Fruit fly (Drosophila melanogaster) whole organism, embryonic: ENCODE data around the gene Ts.

ENCODE experiments used
- Ada2b ChIP-seq: fragments of 200-800 bp; sonication (Bioruptor generic); IDR thresholded peaks from 2 replicates; pipeline ENCODE4 v1.3.6; 2022; ENCODE audit warnings: missing biosample characterization, missing genetic modification characterization
- Atf6 ChIP-seq: fragments of 200-800 bp; sonication (Bioruptor generic); IDR thresholded peaks from 2 replicates; pipeline ENCODE4 v1.3.6; 2022; ENCODE audit warnings: missing biosample characterization, missing genetic modification characterization
- BtbVII ChIP-seq: fragments of 200-800 bp; sonication (Bioruptor generic); optimal IDR thresholded peaks from 3 replicates; lab custom pipeline; 2017; ENCODE audit warnings: missing biosample characterization, mild to moderate bottlenecking, missing genetic modification characterization
- CG10274 ChIP-seq: fragments of 200-800 bp; sonication (Bioruptor generic); optimal IDR thresholded peaks from 3 replicates; lab custom pipeline; 2017; ENCODE audit warnings: missing biosample characterization, mild to moderate bottlenecking, missing genetic modification characterization
- CG10366 ChIP-seq: fragments of 200-800 bp; sonication (Bioruptor generic); IDR thresholded peaks from 2 replicates; pipeline ENCODE4 v1.3.6; 2022; ENCODE audit warnings: missing biosample characterization, missing genetic modification characterization
- CG10959 ChIP-seq: fragments of 200-800 bp; sonication (Bioruptor generic); IDR thresholded peaks from 2 replicates; pipeline ENCODE4 v1.3.6; 2022; ENCODE audit warnings: missing biosample characterization, missing genetic modification characterization
- CG1233 ChIP-seq: fragments of 200-800 bp; sonication (Bioruptor generic); optimal IDR thresholded peaks from 4 replicates; lab custom pipeline; 2018; ENCODE audit warnings: missing biosample characterization, mild to moderate bottlenecking, missing genetic modification characterization
- CG14441 ChIP-seq: fragments of 200-800 bp; sonication (Bioruptor generic); IDR thresholded peaks from 2 replicates; pipeline ENCODE4 v1.3.6; 2022; ENCODE audit warnings: missing biosample characterization, missing genetic modification characterization
- CG15073 ChIP-seq: fragments of 200-800 bp; sonication (Bioruptor generic); optimal IDR thresholded peaks from 2 replicates; lab custom pipeline; 2016; ENCODE audit warnings: missing biosample characterization, missing genetic modification characterization
- CG15479 ChIP-seq: fragments of 200-800 bp; sonication (Bioruptor generic); optimal IDR thresholded peaks from 3 replicates; lab custom pipeline; 2019; ENCODE audit warnings: missing biosample characterization, mild to moderate bottlenecking, missing genetic modification characterization, moderate library complexity
- CG16815 ChIP-seq: fragments of 200-800 bp; sonication (Bioruptor generic); optimal IDR thresholded peaks from 3 replicates; lab custom pipeline; 2017; ENCODE audit warnings: missing biosample characterization, mild to moderate bottlenecking, missing genetic modification characterization
- CG17912 ChIP-seq: fragments of 200-800 bp; sonication (Bioruptor generic); optimal IDR thresholded peaks from 2 replicates; lab custom pipeline; 2018; ENCODE audit warnings: missing biosample characterization, mild to moderate bottlenecking, missing genetic modification characterization
- CG1792 ChIP-seq: fragments of 200-800 bp; sonication (Bioruptor generic); optimal IDR thresholded peaks from 2 replicates; lab custom pipeline; 2016; ENCODE audit warnings: missing biosample characterization, missing genetic modification characterization
- CG18262 ChIP-seq: fragments of 200-800 bp; optimal IDR thresholded peaks from 3 replicates; lab custom pipeline; 2019; ENCODE audit warnings: missing biosample characterization, mild to moderate bottlenecking, missing genetic modification characterization, moderate library complexity
- CG18619 ChIP-seq: fragments of 200-800 bp; sonication (Bioruptor generic); optimal IDR thresholded peaks from 3 replicates; lab custom pipeline; 2017; ENCODE audit warnings: missing biosample characterization, mild to moderate bottlenecking, missing genetic modification characterization
- CG2129 ChIP-seq: fragments of 200-800 bp; sonication (Bioruptor generic); IDR thresholded peaks from 2 replicates; pipeline ENCODE4 v1.3.6; 2022; ENCODE audit warnings: missing biosample characterization, missing genetic modification characterization; ENCODE audit not compliant: partially characterized antibody
- CG2875 ChIP-seq: fragments of 200-800 bp; sonication (Bioruptor generic); optimal IDR thresholded peaks from 2 replicates; lab custom pipeline; 2017; ENCODE audit warnings: missing biosample characterization, mild to moderate bottlenecking, missing genetic modification characterization, missing genetic modification reagents
- CG3065 ChIP-seq: fragments of 200-800 bp; sonication (Bioruptor generic); optimal IDR thresholded peaks from 2 replicates; lab custom pipeline; 2016; ENCODE audit warnings: missing biosample characterization, missing genetic modification characterization
- CG4617 ChIP-seq: fragments of 200-800 bp; sonication (Bioruptor generic); optimal IDR thresholded peaks from 3 replicates; lab custom pipeline; 2016; ENCODE audit warnings: missing biosample characterization, missing genetic modification characterization, borderline replicate concordance
- CG6254 ChIP-seq: fragments of 200-800 bp; sonication (Bioruptor generic); optimal IDR thresholded peaks from 3 replicates; lab custom pipeline; 2017; ENCODE audit warnings: mild to moderate bottlenecking, missing biosample characterization, missing genetic modification reagents, missing genetic modification characterization
- CG7357 ChIP-seq: fragments of 200-800 bp; sonication (Bioruptor generic); IDR thresholded peaks from 3 replicates; pipeline ENCODE4 v1.3.6; 2022; ENCODE audit warnings: missing biosample characterization, missing genetic modification characterization
- CG7839 ChIP-seq: fragments of 200-800 bp; sonication (Bioruptor generic); optimal IDR thresholded peaks from 3 replicates; lab custom pipeline; 2018; ENCODE audit warnings: missing biosample characterization, mild to moderate bottlenecking, missing genetic modification characterization, moderate library complexity
- CG8944 ChIP-seq: fragments of 200-800 bp; sonication (Bioruptor generic); optimal IDR thresholded peaks from 3 replicates; lab custom pipeline; 2016; ENCODE audit warnings: missing biosample characterization, missing genetic modification characterization
- Dfd ChIP-seq, 2 experiments: fragments of >200 bp; optimal IDR thresholded peaks; 2 replicates each; lab custom pipeline; 2017; ENCODE audit warnings: missing biosample characterization in 2 of 2, missing genetic modification characterization in 2 of 2
- Ets65A ChIP-seq: fragments of 200-800 bp; sonication (Bioruptor generic); peaks from one replicate; lab custom pipeline; 2016; ENCODE audit warnings: missing biosample characterization, missing genetic modification characterization
- Ets97D ChIP-seq: fragments of 200-800 bp; sonication (Bioruptor generic); optimal IDR thresholded peaks from 3 replicates; lab custom pipeline; 2016; ENCODE audit warnings: missing biosample characterization, missing genetic modification characterization
- H2.0 ChIP-seq: fragments of 200-800 bp; sonication (Bioruptor generic); IDR thresholded peaks from 2 replicates; pipeline ENCODE4 v1.3.6; 2022; ENCODE audit warnings: missing biosample characterization, missing genetic modification characterization
- Hsf ChIP-seq: fragments of 200-800 bp; sonication (Bioruptor generic); optimal IDR thresholded peaks from 3 replicates; lab custom pipeline; 2016; ENCODE audit warnings: missing biosample characterization, missing genetic modification characterization
- Jarid2 ChIP-seq: fragments of 200-800 bp; sonication (Bioruptor generic); optimal IDR thresholded peaks from 3 replicates; lab custom pipeline; 2017; ENCODE audit warnings: mild to moderate bottlenecking, missing biosample characterization, missing genetic modification reagents, missing genetic modification characterization
- MTF-1 ChIP-seq: fragments of 200-800 bp; sonication (Bioruptor generic); optimal IDR thresholded peaks from 2 replicates; lab custom pipeline; 2018; ENCODE audit warnings: missing biosample characterization, mild to moderate bottlenecking, missing genetic modification characterization, borderline replicate concordance
- Mad ChIP-seq: fragments of 200-800 bp; sonication (Bioruptor generic); optimal IDR thresholded peaks from 2 replicates; lab custom pipeline; 2016; ENCODE audit warnings: missing biosample characterization, missing genetic modification characterization
- Med ChIP-seq: fragments of 200-800 bp; sonication (Bioruptor generic); peaks from one replicate; lab custom pipeline; 2016; ENCODE audit warnings: missing biosample characterization, missing genetic modification characterization, mild to moderate bottlenecking, inconsistent platforms, moderate library complexity
- Ravus ChIP-seq: fragments of 200-800 bp; sonication (Bioruptor generic); IDR thresholded peaks from 2 replicates; pipeline ENCODE4 v1.3.6; 2022; ENCODE audit warnings: missing biosample characterization, missing genetic modification characterization
- Sin3A ChIP-seq: fragments of >200 bp; optimal IDR thresholded peaks from 2 replicates; lab custom pipeline; 2018
- ac ChIP-seq: fragments of 200-800 bp; sonication (Bioruptor generic); optimal IDR thresholded peaks from 3 replicates; lab custom pipeline; 2017; ENCODE audit warnings: missing biosample characterization, mild to moderate bottlenecking, missing genetic modification characterization
- al ChIP-seq: fragments of 200-800 bp; sonication (Bioruptor generic); IDR thresholded peaks from 2 replicates; pipeline ENCODE4 v1.3.6; 2022; ENCODE audit warnings: missing biosample characterization, missing genetic modification characterization
- bigmax ChIP-seq: fragments of 200-800 bp; sonication (Bioruptor generic); optimal IDR thresholded peaks from 2 replicates; lab custom pipeline; 2018; ENCODE audit warnings: missing biosample characterization, mild to moderate bottlenecking, missing genetic modification characterization
- bowl ChIP-seq: fragments of 200-800 bp; sonication (Bioruptor generic); IDR thresholded peaks from 2 replicates; pipeline ENCODE4 v1.3.6; 2022; ENCODE audit warnings: missing biosample characterization, missing genetic modification characterization
- croc ChIP-seq: fragments of 200-800 bp; sonication (Bioruptor generic); conservative IDR thresholded peaks from 3 replicates; pipeline ENCODE4 v1.3.6; 2022; ENCODE audit warnings: missing biosample characterization, missing genetic modification characterization
- dysf ChIP-seq: fragments of 200-800 bp; sonication (Bioruptor generic); IDR thresholded peaks from 3 replicates; pipeline ENCODE4 v1.3.6; 2022; ENCODE audit warnings: missing biosample characterization, missing genetic modification characterization
- ewg ChIP-seq: fragments of 200-800 bp; sonication (Bioruptor generic); optimal IDR thresholded peaks from 3 replicates; lab custom pipeline; 2017; ENCODE audit warnings: mild to moderate bottlenecking, missing biosample characterization, missing genetic modification reagents, missing genetic modification characterization
- fd102C ChIP-seq: fragments of 200-800 bp; sonication (Bioruptor generic); optimal IDR thresholded peaks from 2 replicates; lab custom pipeline; 2018; ENCODE audit warnings: missing biosample characterization, mild to moderate bottlenecking, missing genetic modification characterization, moderate library complexity
- gro ChIP-seq: fragments of 200-800 bp; sonication (Bioruptor generic); optimal IDR thresholded peaks from 2 replicates; lab custom pipeline; 2016; ENCODE audit warnings: missing biosample characterization, missing genetic modification characterization
- hkb ChIP-seq, 2 experiments: fragments of 200-800 bp in 1 of 2; fragments of >200 bp in 1 of 2; sonication (Bioruptor generic) in 1 of 2; IDR thresholded peaks in 1 of 2; optimal IDR thresholded peaks in 1 of 2; 2 replicates each; pipeline versions ENCODE4 v1.3.6 to Lab custom; 2017 to 2022; ENCODE audit warnings: missing biosample characterization in 1 of 2, missing genetic modification characterization in 1 of 2
- pum ChIP-seq: fragments of 200-800 bp; sonication (Bioruptor generic); optimal IDR thresholded peaks from 2 replicates; lab custom pipeline; 2016; ENCODE audit warnings: missing biosample characterization, missing genetic modification characterization
- sens ChIP-seq: fragments of 200-800 bp; sonication (Bioruptor generic); peaks from one replicate; lab custom pipeline; 2016; ENCODE audit warnings: missing biosample characterization, missing genetic modification characterization
- sima ChIP-seq: fragments of 200-800 bp; sonication (Bioruptor generic); optimal IDR thresholded peaks from 2 replicates; lab custom pipeline; 2016; ENCODE audit warnings: missing biosample characterization, missing genetic modification characterization
- slou ChIP-seq: fragments of 200-800 bp; sonication (Bioruptor generic); optimal IDR thresholded peaks from 3 replicates; lab custom pipeline; 2016; ENCODE audit warnings: missing biosample characterization, missing genetic modification characterization
- tio ChIP-seq: fragments of 200-800 bp; sonication (Bioruptor generic); optimal IDR thresholded peaks from 2 replicates; lab custom pipeline; 2017; ENCODE audit warnings: missing biosample characterization, missing genetic modification characterization, inconsistent platforms
- trh ChIP-seq: fragments of 200-800 bp; sonication (Bioruptor generic); optimal IDR thresholded peaks from 2 replicates; lab custom pipeline; 2016; ENCODE audit warnings: missing biosample characterization, missing genetic modification characterization
- yki ChIP-seq: fragments of >200 bp; optimal IDR thresholded peaks from 3 replicates; lab custom pipeline; 2018
- zen ChIP-seq: fragments of 200-800 bp; sonication (Bioruptor generic); optimal IDR thresholded peaks from 3 replicates; lab custom pipeline; 2018; ENCODE audit warnings: missing biosample characterization, mild to moderate bottlenecking, missing genetic modification characterization, moderate library complexity
- zf30C ChIP-seq: fragments of 200-800 bp; sonication (Bioruptor generic); optimal IDR thresholded peaks from 3 replicates; lab custom pipeline; 2018; ENCODE audit warnings: missing biosample characterization, mild to moderate bottlenecking, missing genetic modification characterization

The Ts gene

dm6 chr2L:2999609-3000008 is 30.2 kb upstream of the Ts start (continued):
- TF ChIP-seq Ets97D (GFP tag; lab: Kevin White, UChicago) (no peak), CG10274 (GFP tag; lab: Kevin White, UChicago) (no peak), CG7839 (tag; lab: Kevin White, UChicago) (no peak), CG4617 (no peak), CG18619 (GFP tag; lab: Kevin White, UChicago) (no peak), CG15479 (GFP tag; lab: Kevin White, UChicago) (peak; percentile 88), CG10366 (no peak), CG2875 (GFP tag; lab: Kevin White, UChicago) (no peak), CG6254 (GFP tag; lab: Kevin White, UChicago) (peak; percentile 92), pum (GFP tag; lab: Kevin White, UChicago) (no peak), dysf (no peak), CG10959 (no peak), ac (GFP tag; lab: Kevin White, UChicago) (peak; percentile 44), CG1792 (GFP tag; lab: Kevin White, UChicago) (no peak), H2.0 (no peak), CG1233 (GFP tag; lab: Kevin White, UChicago) (no peak), CG8944 (GFP tag; lab: Kevin White, UChicago) (no peak), al (GFP tag; lab: Robert Waterston, UW) (no peak), Ravus (no peak), BtbVII (GFP tag; lab: Kevin White, UChicago) (no peak), zen (peak; percentile 41), bigmax (no peak), Mad (GFP tag; lab: Kevin White, UChicago) (no peak), bowl (no peak), CG15073 (no peak), CG14441 (GFP tag; lab: Robert Waterston, UW) (no peak), yki (lab: Kevin White, UChicago) (no peak), sens (GFP tag; lab: Kevin White, UChicago) (peak; percentile 15), trh (GFP tag; lab: Kevin White, UChicago) (no peak), Hsf (no peak), gro (no peak), CG18262 (tag; lab: Kevin White, UChicago) (no peak), MTF-1 (GFP tag; lab: Kevin White, UChicago) (no peak), Atf6 (no peak), sima (GFP tag; lab: Kevin White, UChicago) (no peak), slou (GFP tag; lab: Kevin White, UChicago) (no peak), Sin3A (no peak), Med (GFP tag; lab: Kevin White, UChicago) (peak; percentile 3), croc (GFP tag; lab: Robert Waterston, UW) (no peak), Dfd (GFP tag; optimal IDR thresholded peaks at IDR 0.05; lab: Kevin White, UChicago) (no peak), CG7357 (GFP tag; lab: Robert Waterston, UW) (no peak), zf30C (GFP tag; lab: Kevin White, UChicago) (peak; percentile 61), fd102C (GFP tag; lab: Kevin White, UChicago) (peak; percentile 72), Ada2b (GFP tag; lab: Robert Waterston, UW) (no peak), CG3065 (GFP tag; lab: Kevin White, UChicago) (no peak), CG2129 (GFP tag; lab: Robert Waterston, UW) (no peak), CG17912 (GFP tag; lab: Kevin White, UChicago) (no peak), CG16815 (GFP tag; lab: Kevin White, UChicago) (no peak), Ets65A (GFP tag; lab: Kevin White, UChicago) (peak; percentile 9), hkb (optimal IDR thresholded peaks at IDR 0.05; lab: Kevin White, UChicago) (no peak), hkb (GFP tag; IDR thresholded peaks at IDR 0.05; lab: Robert Waterston, UW) (no peak), tio (GFP tag; lab: Kevin White, UChicago) (no peak), ewg (peak; percentile 49), Jarid2 (GFP tag; lab: Kevin White, UChicago) (no peak)
